Worm (Caenorhabditis elegans): ENCODE measurements around the gene pigq-1.

The pigq-1 gene

ce11 chrIV:11118837-11119491 is 28.1 kb downstream of the pigq-1 start, which contains the start of the genes imp-2 and enpl-1:
Gene imp-2 (minus strand): TSS chrIV:11118887.
Gene enpl-1 (plus strand): TSS chrIV:11119298.
- peak; percentile 81 for TF ChIP-seq elt-2 (tag; optimal IDR thresholded peaks at IDR 0.05)
- TF ChIP-seq nhr-237 (tag; optimal IDR thresholded peaks at IDR 0.05): no peak
- no peak for TF ChIP-seq sea-2 (GFP tag; optimal IDR thresholded peaks at IDR 0.05)
- TF ChIP-seq skn-1 (tag; optimal IDR thresholded peaks at IDR 0.05): peak; percentile 76
- TF ChIP-seq eor-1 (tag; optimal IDR thresholded peaks at IDR 0.05): no peak
- peak; percentile 23 for TF ChIP-seq snpc-4 (tag; optimal IDR thresholded peaks at IDR 0.05)
- no peak for TF ChIP-seq nhr-76 (tag; optimal IDR thresholded peaks at IDR 0.05)
- no peak for TF ChIP-seq ZK546.5 (tag; optimal IDR thresholded peaks at IDR 0.05)
- no peak for TF ChIP-seq unc-62 (GFP tag; optimal IDR thresholded peaks at IDR 0.05)
- no peak for TF ChIP-seq mml-1 (tag; optimal IDR thresholded peaks at IDR 0.05)
- TF ChIP-seq ztf-11 (tag; optimal IDR thresholded peaks at IDR 0.05): no peak
- no peak for TF ChIP-seq unc-39 (tag; optimal IDR thresholded peaks at IDR 0.05)
- peak; percentile 97 for TF ChIP-seq lsy-12 (tag; optimal IDR thresholded peaks at IDR 0.05)
- peak; percentile 42 for TF ChIP-seq ama-1 (optimal IDR thresholded peaks at IDR 0.05)
- peak; percentile 50 for TF ChIP-seq nhr-43 (tag; optimal IDR thresholded peaks at IDR 0.05; ENCODE audit: poor library complexity, severe bottlenecking)
- peak; percentile 18 for TF ChIP-seq nhr-11 (tag; optimal IDR thresholded peaks at IDR 0.05)
- TF ChIP-seq nhr-77 (tag; optimal IDR thresholded peaks at IDR 0.05): no peak
- peak; percentile 49 for TF ChIP-seq fkh-10 (GFP tag; optimal IDR thresholded peaks at IDR 0.05)
- TF ChIP-seq aly-2 (tag; optimal IDR thresholded peaks at IDR 0.05): no peak
- TF ChIP-seq egl-27 (tag; optimal IDR thresholded peaks at IDR 0.05): peak; percentile 25
- peak; percentile 62 for TF ChIP-seq pqm-1 (tag; optimal IDR thresholded peaks at IDR 0.05)
- peak; percentile 84 for TF ChIP-seq mdl-1 (tag; optimal IDR thresholded peaks at IDR 0.05)
- peak; percentile 100 for TF ChIP-seq nfya-1 (tag; optimal IDR thresholded peaks at IDR 0.05; ENCODE audit: insufficient read depth)
- no peak for TF ChIP-seq ceh-9 (tag; optimal IDR thresholded peaks at IDR 0.05)
- TF ChIP-seq ztf-4 (tag; optimal IDR thresholded peaks at IDR 0.05): no peak
- peak; percentile 78 for TF ChIP-seq R02D3.7 (tag; optimal IDR thresholded peaks at IDR 0.05)
- TF ChIP-seq pha-4 (tag; optimal IDR thresholded peaks at IDR 0.05): peak; percentile 94
- peak; percentile 92 for TF ChIP-seq lin-15B (tag; optimal IDR thresholded peaks at IDR 0.05)
- peak; percentile 79 for TF ChIP-seq ceh-28 (tag; optimal IDR thresholded peaks at IDR 0.05)
- no peak for TF ChIP-seq fos-1 (tag; optimal IDR thresholded peaks at IDR 0.05)
- no peak for TF ChIP-seq nhr-12 (tag; optimal IDR thresholded peaks at IDR 0.05)
- TF ChIP-seq daf-12 (tag; optimal IDR thresholded peaks at IDR 0.05): no peak
- no peak for TF ChIP-seq fkh-2 (tag; optimal IDR thresholded peaks at IDR 0.05)
- peak; percentile 92 for TF ChIP-seq egl-5 (tag; optimal IDR thresholded peaks at IDR 0.05)
- no peak for TF ChIP-seq elt-3 (tag; optimal IDR thresholded peaks at IDR 0.05)
- TF ChIP-seq nhr-23 (tag; optimal IDR thresholded peaks at IDR 0.05): peak; percentile 92
- TF ChIP-seq ceh-16 (tag; optimal IDR thresholded peaks at IDR 0.05): no peak
- peak; percentile 37 for TF ChIP-seq elt-1 (tag; optimal IDR thresholded peaks at IDR 0.05)
- TF ChIP-seq nhr-25 (tag; optimal IDR thresholded peaks at IDR 0.05): peak; percentile 41
- peak; percentile 86 for TF ChIP-seq jun-1 (tag; optimal IDR thresholded peaks at IDR 0.05)
- TF ChIP-seq nhr-67 (tag; optimal IDR thresholded peaks at IDR 0.05): no peak
- peak; percentile 71 for TF ChIP-seq tbx-2 (tag; optimal IDR thresholded peaks at IDR 0.05)
- peak; percentile 97 for TF ChIP-seq lin-39 (tag; optimal IDR thresholded peaks at IDR 0.05)
- TF ChIP-seq hmg-11 (tag; optimal IDR thresholded peaks at IDR 0.05): peak; percentile 89
- TF ChIP-seq nhr-28 (tag; optimal IDR thresholded peaks at IDR 0.05): no peak
- TF ChIP-seq zag-1 (tag; optimal IDR thresholded peaks at IDR 0.05): peak; percentile 50
- no peak for TF ChIP-seq ceh-82 (tag; optimal IDR thresholded peaks at IDR 0.05)
